Fruit fly (Drosophila melanogaster): ENCODE results near the gene Arp6.

dm6 chrX:15760447-15761297 lies 23.8 kb upstream of the Arp6 start, which contains the start of the genes Graf and mRpL3:
- TF ChIP-seq CG8478 (optimal IDR thresholded peaks at IDR 0.05) (no peak), CTCF (optimal IDR thresholded peaks at IDR 0.05) (peak in 1 of 2 experiments; percentile 21)

Measured in S2 (cell line).